Worm (Caenorhabditis elegans) whole organism, L3 larva: ENCODE measurements around the gene gpd-3.

Experiments
- ceh-28 ChIP-seq: fragments of 150-350 bp; optimal IDR thresholded peaks from 2 replicates; lab custom pipeline; 2014; ENCODE audit warnings: missing biosample characterization, missing genetic modification reagents, missing genetic modification characterization
- ceh-82 ChIP-seq: fragments of 150-350 bp; optimal IDR thresholded peaks from 2 replicates; lab custom pipeline; 2014; ENCODE audit warnings: missing biosample characterization, missing genetic modification characterization
- fos-1 ChIP-seq: fragments of 150-350 bp; optimal IDR thresholded peaks from 2 replicates; lab custom pipeline; 2014; ENCODE audit warnings: missing biosample characterization, missing genetic modification characterization
- lin-15B ChIP-seq: fragments of 150-350 bp; optimal IDR thresholded peaks from 2 replicates; lab custom pipeline; 2014; ENCODE audit warnings: missing biosample characterization, missing genetic modification characterization
- lin-39 ChIP-seq: fragments of 150-350 bp; optimal IDR thresholded peaks from 2 replicates; lab custom pipeline; 2018; ENCODE audit warnings: missing biosample characterization, missing genetic modification reagents, missing genetic modification characterization
- mml-1 ChIP-seq: fragments of 150-350 bp; sonication (generic microtip); optimal IDR thresholded peaks from 3 replicates; lab custom pipeline; 2014; ENCODE audit warnings: missing biosample characterization, missing genetic modification characterization
- nfya-1 ChIP-seq: sonication (generic microtip); optimal IDR thresholded peaks from 2 replicates; lab custom pipeline; 2017; ENCODE audit warnings: missing genetic modification characterization, mild to moderate bottlenecking, missing compliant biosample characterization, antibody characterized with exemption, moderate library complexity; ENCODE audit not compliant: insufficient read depth
- nhr-11 ChIP-seq: fragments of 150-350 bp; optimal IDR thresholded peaks from 2 replicates; lab custom pipeline; 2014; ENCODE audit warnings: missing biosample characterization, missing genetic modification characterization
- nhr-237 ChIP-seq: fragments of 150-350 bp; optimal IDR thresholded peaks from 2 replicates; lab custom pipeline; 2014; ENCODE audit warnings: missing biosample characterization, missing genetic modification characterization
- pqm-1 ChIP-seq: fragments of 150-350 bp; optimal IDR thresholded peaks from 2 replicates; lab custom pipeline; 2017; ENCODE audit warnings: missing biosample characterization, missing genetic modification characterization, inconsistent platforms
- unc-39 ChIP-seq: sonication (generic microtip); optimal IDR thresholded peaks from 4 replicates; lab custom pipeline; 2017; ENCODE audit warnings: missing biosample characterization, missing genetic modification characterization
- zag-1 ChIP-seq: fragments of 150-350 bp; optimal IDR thresholded peaks from 2 replicates; lab custom pipeline; 2014; ENCODE audit warnings: missing biosample characterization, missing genetic modification characterization

DNA sequence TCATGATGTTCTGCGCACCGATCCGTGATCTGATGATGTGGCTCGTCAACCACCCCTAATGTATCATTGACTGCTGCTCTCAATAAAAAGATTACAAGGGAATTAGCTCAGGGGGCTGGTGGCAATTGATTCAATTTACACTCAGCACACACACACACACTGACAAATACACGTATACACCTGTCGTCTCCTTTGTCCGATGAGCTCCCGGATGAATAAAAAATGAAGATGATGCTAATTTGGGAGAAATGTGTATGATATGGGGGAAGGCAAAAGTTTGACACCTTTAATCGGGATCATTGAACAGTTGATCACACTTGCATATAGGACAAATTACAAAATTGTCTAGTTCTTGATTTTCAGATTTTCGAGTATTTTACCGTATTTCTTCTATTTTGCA is 46.1 kb downstream of the gpd-3 start:
- TF ChIP-seq lin-15B (no peak), pqm-1 (tag; lab: Kevin White, UChicago) (no peak), mml-1 (tag; lab: Kevin White, UChicago) (no peak), nfya-1 (no peak), ceh-82 (no peak), zag-1 (tag; lab: Kevin White, UChicago) (no peak), ceh-28 (no peak), nhr-11 (tag; lab: Kevin White, UChicago) (no peak), lin-39 (tag; lab: Kevin White, UChicago) (no peak), fos-1 (tag; lab: Kevin White, UChicago) (no peak), unc-39 (tag; lab: Kevin White, UChicago) (no peak), nhr-237 (no peak)
